Worm (Caenorhabditis elegans) whole organism, L2 larva: ENCODE data around the gene T12G3.2.

Experiments
- C34F6.9 ChIP-seq: fragments of 150-350 bp; optimal IDR thresholded peaks from 2 replicates; lab custom pipeline; 2014; ENCODE audit warnings: missing biosample characterization, missing genetic modification characterization
- F13H6.1 ChIP-seq: sonication (generic microtip); optimal IDR thresholded peaks from 2 replicates; lab custom pipeline; 2016; ENCODE audit warnings: missing genetic modification characterization, missing compliant biosample characterization
- R02D3.7 ChIP-seq: fragments of 150-350 bp; optimal IDR thresholded peaks from 2 replicates; lab custom pipeline; 2014; ENCODE audit warnings: missing biosample characterization, missing genetic modification characterization
- ZK546.5 ChIP-seq: sonication (generic microtip); optimal IDR thresholded peaks from 2 replicates; lab custom pipeline; 2017; ENCODE audit warnings: missing biosample characterization, missing genetic modification characterization
- alr-1 ChIP-seq: fragments of 150-350 bp; optimal IDR thresholded peaks from 2 replicates; lab custom pipeline; 2014; ENCODE audit warnings: missing biosample characterization, missing genetic modification characterization
- aly-2 ChIP-seq: fragments of 150-350 bp; optimal IDR thresholded peaks from 2 replicates; lab custom pipeline; 2014; ENCODE audit warnings: missing biosample characterization, missing genetic modification characterization
- ama-1 ChIP-seq: fragments of 150-350 bp; optimal IDR thresholded peaks from 2 replicates; lab custom pipeline; 2018; ENCODE audit warnings: inconsistent platforms
- blmp-1 ChIP-seq: sonication (generic microtip); optimal IDR thresholded peaks from 2 replicates; lab custom pipeline; 2017; ENCODE audit warnings: missing genetic modification characterization, mild to moderate bottlenecking, missing compliant biosample characterization, antibody characterized with exemption, moderate library complexity; ENCODE audit not compliant: insufficient read depth
- ceh-16 ChIP-seq: fragments of 150-350 bp; optimal IDR thresholded peaks from 2 replicates; lab custom pipeline; 2014; ENCODE audit warnings: missing biosample characterization, missing genetic modification characterization
- ceh-82 ChIP-seq: fragments of 150-350 bp; optimal IDR thresholded peaks from 2 replicates; lab custom pipeline; 2014; ENCODE audit warnings: missing biosample characterization, missing genetic modification characterization
- crh-2 ChIP-seq: sonication (generic microtip); optimal IDR thresholded peaks from 2 replicates; lab custom pipeline; 2017; ENCODE audit warnings: missing biosample characterization, missing genetic modification characterization
- dmd-4 ChIP-seq: sonication (generic microtip); optimal IDR thresholded peaks from 2 replicates; lab custom pipeline; 2017; ENCODE audit warnings: missing biosample characterization, missing genetic modification characterization
- egl-27 ChIP-seq: sonication (generic microtip); optimal IDR thresholded peaks from 3 replicates; lab custom pipeline; 2017; ENCODE audit warnings: missing biosample characterization, missing genetic modification reagents, missing genetic modification characterization
- elt-3 ChIP-seq: sonication (generic microtip); optimal IDR thresholded peaks from 2 replicates; lab custom pipeline; 2017; ENCODE audit warnings: missing biosample characterization, missing genetic modification characterization
- fos-1 ChIP-seq: fragments of 150-350 bp; optimal IDR thresholded peaks from 2 replicates; lab custom pipeline; 2014; ENCODE audit warnings: missing biosample characterization, missing genetic modification characterization
- gmeb-1 ChIP-seq: fragments of 150-350 bp; optimal IDR thresholded peaks from 2 replicates; lab custom pipeline; 2014; ENCODE audit warnings: missing biosample characterization, missing genetic modification characterization
- lin-13 ChIP-seq: fragments of 150-350 bp; optimal IDR thresholded peaks from 2 replicates; lab custom pipeline; 2014; ENCODE audit warnings: missing biosample characterization, missing genetic modification reagents, missing genetic modification characterization
- lin-39 ChIP-seq: fragments of 150-350 bp; optimal IDR thresholded peaks from 2 replicates; lab custom pipeline; 2014; ENCODE audit warnings: missing biosample characterization, missing genetic modification reagents, missing genetic modification characterization
- lsy-2 ChIP-seq, 2 experiments: fragments of 150-350 bp in 1 of 2; sonication (generic microtip) in 1 of 2; optimal IDR thresholded peaks; 2 replicates each; lab custom pipeline; 2014 to 2017; ENCODE audit warnings: missing biosample characterization in 2 of 2, missing genetic modification characterization in 2 of 2
- mab-5 ChIP-seq: fragments of 150-350 bp; optimal IDR thresholded peaks from 2 replicates; lab custom pipeline; 2014; ENCODE audit warnings: missing biosample characterization, missing genetic modification characterization
- nhr-12 ChIP-seq: fragments of 150-350 bp; optimal IDR thresholded peaks from 2 replicates; lab custom pipeline; 2014; ENCODE audit warnings: missing biosample characterization, missing genetic modification characterization
- nhr-129 ChIP-seq: fragments of 150-350 bp; optimal IDR thresholded peaks from 2 replicates; lab custom pipeline; 2014; ENCODE audit warnings: missing biosample characterization, missing genetic modification characterization
- nhr-21 ChIP-seq: fragments of 150-350 bp; optimal IDR thresholded peaks from 2 replicates; lab custom pipeline; 2014; ENCODE audit warnings: missing biosample characterization, missing genetic modification characterization
- nhr-237 ChIP-seq: fragments of 150-350 bp; optimal IDR thresholded peaks from 2 replicates; lab custom pipeline; 2014; ENCODE audit warnings: missing biosample characterization, missing genetic modification characterization
- nhr-25 ChIP-seq: fragments of 150-350 bp; sonication (generic microtip); optimal IDR thresholded peaks from 3 replicates; lab custom pipeline; 2014; ENCODE audit warnings: missing biosample characterization, missing genetic modification characterization
- nhr-6 ChIP-seq: fragments of 150-350 bp; optimal IDR thresholded peaks from 2 replicates; lab custom pipeline; 2014; ENCODE audit warnings: missing biosample characterization, missing genetic modification characterization
- nhr-77 ChIP-seq: fragments of 150-350 bp; optimal IDR thresholded peaks from 2 replicates; lab custom pipeline; 2014; ENCODE audit warnings: missing biosample characterization, missing genetic modification characterization
- peb-1 ChIP-seq: fragments of 150-350 bp; optimal IDR thresholded peaks from 2 replicates; lab custom pipeline; 2014; ENCODE audit warnings: missing biosample characterization, missing genetic modification characterization
- sem-4 ChIP-seq: fragments of 150-350 bp; optimal IDR thresholded peaks from 2 replicates; lab custom pipeline; 2014; ENCODE audit warnings: missing biosample characterization, missing genetic modification reagents, missing genetic modification characterization
- skn-1 ChIP-seq: sonication (generic microtip); optimal IDR thresholded peaks from 2 replicates; lab custom pipeline; 2017; ENCODE audit warnings: missing biosample characterization, missing genetic modification characterization
- sma-3 ChIP-seq: sonication (generic microtip); optimal IDR thresholded peaks from 2 replicates; lab custom pipeline; 2016; ENCODE audit warnings: missing genetic modification reagents, missing genetic modification characterization, missing compliant biosample characterization
- sma-9 ChIP-seq, 2 experiments: fragments of 150-350 bp in 1 of 2; sonication (generic microtip) in 1 of 2; optimal IDR thresholded peaks; 2 replicates each; lab custom pipeline; 2014 to 2016; ENCODE audit warnings: missing genetic modification characterization in 2 of 2, mild to moderate bottlenecking in 1 of 2, missing biosample characterization in 1 of 2, missing compliant biosample characterization in 1 of 2, missing genetic modification reagents in 1 of 2, moderate library complexity in 1 of 2
- snpc-4 ChIP-seq: fragments of 150-350 bp; optimal IDR thresholded peaks from 2 replicates; lab custom pipeline; 2014; ENCODE audit warnings: missing biosample characterization, missing genetic modification characterization
- unc-39 ChIP-seq: fragments of 150-350 bp; optimal IDR thresholded peaks from 2 replicates; lab custom pipeline; 2014; ENCODE audit warnings: missing biosample characterization, missing genetic modification characterization
- unc-55 ChIP-seq: fragments of 150-350 bp; sonication (generic microtip); optimal IDR thresholded peaks from 3 replicates; lab custom pipeline; 2014; ENCODE audit warnings: missing biosample characterization, missing genetic modification reagents, missing genetic modification characterization
- unc-62 ChIP-seq: fragments of 150-350 bp; optimal IDR thresholded peaks from 2 replicates; lab custom pipeline; 2014; ENCODE audit warnings: missing biosample characterization, missing genetic modification reagents, missing genetic modification characterization
- zag-1 ChIP-seq: fragments of 150-350 bp; optimal IDR thresholded peaks from 2 replicates; lab custom pipeline; 2014; ENCODE audit warnings: missing biosample characterization, missing genetic modification characterization
- ztf-1 ChIP-seq: fragments of 200-800 bp; sonication (Bioruptor generic); conservative IDR thresholded peaks from 2 replicates; pipeline ENCODE4 v1.3.6; 2022; ENCODE audit warnings: missing genetic modification characterization, missing compliant biosample characterization

T12G3.2 gene

ce11 chrIV:12032383-12032782, 14.4 kb downstream of the T12G3.2 start (continued):
- no peak for TF ChIP-seq mab-5 (tag; lab: Kevin White, UChicago)
- TF ChIP-seq nhr-6 (tag; lab: Kevin White, UChicago), result peak; percentile 66
- no peak for TF ChIP-seq unc-62 (GFP tag; lab: Kevin White, UChicago)
- TF ChIP-seq unc-39, result no peak
- TF ChIP-seq crh-2 (tag; lab: Kevin White, UChicago), result peak; percentile 87
- TF ChIP-seq ztf-1 (GFP tag; lab: Robert Waterston, UW), result no peak
- TF ChIP-seq zag-1 (tag; lab: Kevin White, UChicago), result peak; percentile 28
- peak; percentile 91 for TF ChIP-seq F13H6.1 (tag; lab: Kevin White, UChicago)
- TF ChIP-seq ZK546.5 (tag; lab: Kevin White, UChicago), result no peak
- TF ChIP-seq nhr-129 (tag; lab: Kevin White, UChicago), result peak; percentile 99
- peak; percentile 15 for TF ChIP-seq blmp-1 (tag; lab: Kevin White, UChicago)
- peak; percentile 61 for TF ChIP-seq egl-27 (tag; lab: Kevin White, UChicago)
- TF ChIP-seq nhr-12 (tag; lab: Kevin White, UChicago), result no peak
- TF ChIP-seq ceh-82 (tag; lab: Kevin White, UChicago), result no peak
- TF ChIP-seq nhr-77, result no peak
- no peak for TF ChIP-seq R02D3.7
- TF ChIP-seq nhr-237 (tag; lab: Kevin White, UChicago), result no peak
- no peak for TF ChIP-seq aly-2 (tag; lab: Kevin White, UChicago)
- TF ChIP-seq, all 48 proteins: peak for 25

ce11 chrIV:12031003-12031402, 15.8 kb downstream of the T12G3.2 start, which contains the start of the genes T12G3.6 and mrpl-51:
TSS of gene T12G3.6 (minus strand) at chrIV:12031271.
TSS of gene mrpl-51 (plus strand) at chrIV:12031324.
- TF ChIP-seq nhr-6 (tag; lab: Kevin White, UChicago), result no peak
- no peak for TF ChIP-seq sem-4 (tag; lab: Kevin White, UChicago)
- no peak for TF ChIP-seq nhr-21 (tag; lab: Kevin White, UChicago)
- no peak for TF ChIP-seq dmd-4
- no peak for TF ChIP-seq skn-1 (tag; lab: Kevin White, UChicago)
- TF ChIP-seq crh-2 (tag; lab: Kevin White, UChicago), result no peak
- TF ChIP-seq blmp-1 (tag; lab: Kevin White, UChicago), result no peak
- TF ChIP-seq peb-1 (tag; lab: Kevin White, UChicago), result no peak
- TF ChIP-seq sma-3 (GFP tag; lab: Kevin White, UChicago), result no peak
- TF ChIP-seq gmeb-1 (tag; lab: Kevin White, UChicago), result no peak
- TF ChIP-seq lin-39, result no peak
- no peak for TF ChIP-seq snpc-4 (tag; lab: Kevin White, UChicago)
- TF ChIP-seq elt-3 (tag; lab: Kevin White, UChicago), result no peak
- no peak for TF ChIP-seq R02D3.7
- TF ChIP-seq ceh-82 (tag; lab: Kevin White, UChicago), result no peak
- TF ChIP-seq nhr-12 (tag; lab: Kevin White, UChicago), result no peak
- no peak for TF ChIP-seq nhr-77
- no peak for TF ChIP-seq ceh-16 (tag; lab: Kevin White, UChicago)
- TF ChIP-seq unc-55 (GFP tag; lab: Kevin White, UChicago), result no peak

- TF ChIP-seq lsy-2 (tag; optimal IDR thresholded peaks at IDR 0.05; lab: Kevin White, UChicago), result peak; percentile 18 to 80
- peak; percentile 63 for TF ChIP-seq C34F6.9
- TF ChIP-seq blmp-1 (tag; lab: Kevin White, UChicago), result peak; percentile 23
- no peak for TF ChIP-seq R02D3.7
- peak; percentile 30 for TF ChIP-seq F13H6.1 (tag; lab: Kevin White, UChicago)
- peak; percentile 77 for TF ChIP-seq unc-55 (GFP tag; lab: Kevin White, UChicago)
- TF ChIP-seq fos-1, result peak; percentile 9
- TF ChIP-seq ama-1 (lab: Kevin White, UChicago), result no peak
- TF ChIP-seq nhr-25, result peak; percentile 9
- TF ChIP-seq sma-9 (GFP tag; optimal IDR thresholded peaks at IDR 0.05; lab: Kevin White, UChicago), result peak; percentile 5
- no peak for TF ChIP-seq sma-9 (tag; optimal IDR thresholded peaks at IDR 0.05; lab: Kevin White, UChicago)
- peak; percentile 31 for TF ChIP-seq lin-13 (GFP tag; lab: Kevin White, UChicago)
- peak; percentile 25 for TF ChIP-seq gmeb-1 (tag; lab: Kevin White, UChicago)
- no peak for TF ChIP-seq egl-27 (tag; lab: Kevin White, UChicago)
- no peak for TF ChIP-seq unc-62 (GFP tag; lab: Kevin White, UChicago)
- peak; percentile 63 for TF ChIP-seq nhr-129 (tag; lab: Kevin White, UChicago)
- no peak for TF ChIP-seq ceh-16 (tag; lab: Kevin White, UChicago)
- TF ChIP-seq alr-1 (tag; lab: Kevin White, UChicago), result no peak
- TF ChIP-seq nhr-6 (tag; lab: Kevin White, UChicago), result no peak
Measured at ce11 chrIV:12029722-12030182, 17.0 kb downstream of the T12G3.2 start, which contains the start of gene T12G3.11. TSS of gene T12G3.11 (minus strand) at chrIV:12029772.
